Worm (Caenorhabditis elegans) whole organism, young adult: ENCODE data around the gene T22D1.1.

ENCODE experiments used
- B0019.2 ChIP-seq: fragments of 200-800 bp; sonication (Bioruptor generic); conservative IDR thresholded peaks from 2 replicates; pipeline ENCODE4 v1.3.6; 2022; ENCODE audit warnings: missing genetic modification reagents, missing genetic modification characterization, missing compliant biosample characterization
- C17E4.6 ChIP-seq: fragments of 200-800 bp; sonication (Bioruptor generic); IDR thresholded peaks from 2 replicates; pipeline ENCODE4 v1.3.6; 2022; ENCODE audit warnings: missing genetic modification reagents, missing genetic modification characterization, missing compliant biosample characterization
- D2030.7 ChIP-seq: fragments of 200-800 bp; sonication (Bioruptor generic); IDR thresholded peaks from 2 replicates; pipeline ENCODE4 v1.3.6; 2022; ENCODE audit warnings: missing genetic modification reagents, missing genetic modification characterization, missing compliant biosample characterization
- F23B12.7 ChIP-seq: sonication (generic microtip); optimal IDR thresholded peaks from 2 replicates; lab custom pipeline; 2017; ENCODE audit warnings: missing genetic modification characterization, mild to moderate bottlenecking, missing compliant biosample characterization, antibody characterized with exemption, moderate library complexity; ENCODE audit not compliant: insufficient read depth
- F33H1.4 ChIP-seq: fragments of 200-800 bp; sonication (Bioruptor generic); IDR thresholded peaks from 2 replicates; pipeline ENCODE4 v1.3.6; 2022; ENCODE audit warnings: missing genetic modification reagents, missing genetic modification characterization, missing compliant biosample characterization
- F39B2.1 ChIP-seq: fragments of 200-800 bp; sonication (Bioruptor generic); IDR thresholded peaks from 2 replicates; pipeline ENCODE4 v1.3.6; 2022; ENCODE audit warnings: missing genetic modification reagents, missing genetic modification characterization, missing compliant biosample characterization
- T07F8.4 ChIP-seq: sonication (generic microtip); optimal IDR thresholded peaks from 2 replicates; lab custom pipeline; 2016; ENCODE audit warnings: mild to moderate bottlenecking, missing genetic modification characterization, moderate library complexity, missing compliant biosample characterization
- T26A5.8 ChIP-seq: sonication (generic microtip); optimal IDR thresholded peaks from 2 replicates; lab custom pipeline; 2016; ENCODE audit warnings: missing genetic modification characterization, missing compliant biosample characterization
- akir-1 ChIP-seq: fragments of 200-800 bp; sonication (Bioruptor generic); optimal IDR thresholded peaks from 2 replicates; lab custom pipeline; 2018; ENCODE audit warnings: mild to moderate bottlenecking, missing genetic modification characterization, moderate library complexity, missing compliant biosample characterization
- ama-1 ChIP-seq, 3 experiments: fragments of 150-350 bp in 1 of 3; sonication (generic microtip) in 2 of 3; optimal IDR thresholded peaks; 2 replicates each; lab custom pipeline; 2014 to 2018; ENCODE audit warnings: missing biosample characterization in 2 of 3, missing genetic modification characterization in 2 of 3, missing genetic modification reagents in 2 of 3
- aptf-2 ChIP-seq: fragments of 200-800 bp; sonication (Bioruptor generic); conservative IDR thresholded peaks from 2 replicates; pipeline ENCODE4 v1.3.6; 2022; ENCODE audit warnings: missing genetic modification reagents, missing genetic modification characterization, missing compliant biosample characterization
- aptf-3 ChIP-seq: fragments of 200-800 bp; sonication (Bioruptor generic); IDR thresholded peaks from 2 replicates; pipeline ENCODE4 v1.3.6; 2022; ENCODE audit warnings: missing genetic modification characterization, missing compliant biosample characterization
- atf-7 ChIP-seq: sonication (generic microtip); optimal IDR thresholded peaks from 2 replicates; lab custom pipeline; 2017; ENCODE audit warnings: mild to moderate bottlenecking, missing genetic modification characterization, missing compliant biosample characterization
- attf-3 ChIP-seq: fragments of 200-800 bp; sonication (Bioruptor generic); conservative IDR thresholded peaks from 2 replicates; pipeline ENCODE4 v1.3.6; 2022; ENCODE audit warnings: missing genetic modification reagents, missing genetic modification characterization, missing compliant biosample characterization
- attf-5 ChIP-seq: fragments of 200-800 bp; sonication (Bioruptor generic); optimal IDR thresholded peaks from 2 replicates; lab custom pipeline; 2018; ENCODE audit warnings: mild to moderate bottlenecking, missing genetic modification characterization, missing compliant biosample characterization
- attf-6 ChIP-seq: fragments of 200-800 bp; sonication (Bioruptor generic); IDR thresholded peaks from 2 replicates; pipeline ENCODE4 v1.3.6; 2022; ENCODE audit warnings: missing genetic modification reagents, missing genetic modification characterization, missing compliant biosample characterization
- dpff-1 ChIP-seq: sonication (generic microtip); optimal IDR thresholded peaks from 2 replicates; lab custom pipeline; 2017; ENCODE audit warnings: mild to moderate bottlenecking, missing genetic modification characterization, missing compliant biosample characterization
- efl-1 ChIP-seq: fragments of 150-350 bp; optimal IDR thresholded peaks from 2 replicates; lab custom pipeline; 2014; ENCODE audit warnings: missing biosample characterization, missing genetic modification reagents, missing genetic modification characterization
- egl-44 ChIP-seq: fragments of 200-800 bp; sonication (Bioruptor generic); IDR thresholded peaks from 2 replicates; pipeline ENCODE4 v1.3.6; 2022; ENCODE audit warnings: missing genetic modification reagents, missing genetic modification characterization, missing compliant biosample characterization
- gei-17 ChIP-seq: fragments of 200-800 bp; sonication (Bioruptor generic); optimal IDR thresholded peaks from 2 replicates; lab custom pipeline; 2018; ENCODE audit warnings: mild to moderate bottlenecking, missing genetic modification characterization, missing compliant biosample characterization
- hlh-12 ChIP-seq: sonication (generic microtip); optimal IDR thresholded peaks from 2 replicates; lab custom pipeline; 2016; ENCODE audit warnings: missing genetic modification characterization, missing compliant biosample characterization
- hlh-26 ChIP-seq: fragments of 200-800 bp; sonication (Bioruptor generic); conservative IDR thresholded peaks from 2 replicates; pipeline ENCODE4 v1.3.6; 2022; ENCODE audit warnings: missing genetic modification reagents, missing genetic modification characterization, missing compliant biosample characterization
- hmg-1.2 ChIP-seq: fragments of 200-800 bp; sonication (Bioruptor generic); IDR thresholded peaks from 2 replicates; pipeline ENCODE4 v1.3.6; 2022; ENCODE audit warnings: missing genetic modification reagents, missing genetic modification characterization, missing compliant biosample characterization
- let-526 ChIP-seq: fragments of 200-800 bp; sonication (Bioruptor generic); IDR thresholded peaks from 2 replicates; pipeline ENCODE4 v1.3.6; 2022; ENCODE audit warnings: missing genetic modification reagents, missing genetic modification characterization, missing compliant biosample characterization
- lin-35 ChIP-seq, 3 experiments: fragments of 150-350 bp in 2 of 3; sonication (generic microtip) in 1 of 3; optimal IDR thresholded peaks; 2 replicates each; lab custom pipeline; 2014 to 2018; ENCODE audit warnings: missing biosample characterization in 3 of 3, missing genetic modification characterization in 3 of 3, missing genetic modification reagents in 3 of 3
- lin-40 ChIP-seq: sonication (generic microtip); optimal IDR thresholded peaks from 2 replicates; lab custom pipeline; 2016; ENCODE audit warnings: missing genetic modification characterization, mild to moderate bottlenecking, missing compliant biosample characterization, missing genotype, missing genetic modification reagents
- lin-54 ChIP-seq: fragments of 200-800 bp; sonication (Bioruptor generic); optimal IDR thresholded peaks from 2 replicates; lab custom pipeline; 2018; ENCODE audit warnings: mild to moderate bottlenecking, missing genetic modification characterization, missing compliant biosample characterization
- lir-1 ChIP-seq: fragments of 200-800 bp; sonication (Bioruptor generic); conservative IDR thresholded peaks from 2 replicates; pipeline ENCODE4 v1.3.6; 2022; ENCODE audit warnings: missing genetic modification reagents, missing genetic modification characterization, missing compliant biosample characterization
- lsl-1 ChIP-seq: fragments of 200-800 bp; sonication (Bioruptor generic); optimal IDR thresholded peaks from 2 replicates; lab custom pipeline; 2018; ENCODE audit warnings: mild to moderate bottlenecking, missing genetic modification characterization, moderate library complexity, missing compliant biosample characterization
- madf-8 ChIP-seq: fragments of 200-800 bp; sonication (Bioruptor generic); conservative IDR thresholded peaks from 2 replicates; pipeline ENCODE4 v1.3.6; 2022; ENCODE audit warnings: missing genetic modification reagents, missing genetic modification characterization, missing compliant biosample characterization
- nfya-2 ChIP-seq: fragments of 200-800 bp; sonication (Bioruptor generic); IDR thresholded peaks from 2 replicates; pipeline ENCODE4 v1.3.6; 2022; ENCODE audit warnings: missing genetic modification reagents, missing genetic modification characterization, missing compliant biosample characterization
- nhr-27 ChIP-seq: fragments of 200-800 bp; sonication (Bioruptor generic); optimal IDR thresholded peaks from 2 replicates; lab custom pipeline; 2018; ENCODE audit warnings: mild to moderate bottlenecking, missing genetic modification characterization, moderate library complexity, missing compliant biosample characterization
- nhr-80 ChIP-seq: sonication (generic microtip); optimal IDR thresholded peaks from 2 replicates; lab custom pipeline; 2016; ENCODE audit warnings: missing genetic modification characterization, missing compliant biosample characterization
- nhr-90 ChIP-seq: sonication (generic microtip); optimal IDR thresholded peaks from 2 replicates; lab custom pipeline; 2016; ENCODE audit warnings: missing genotype, mild to moderate bottlenecking, missing genetic modification characterization, missing compliant biosample characterization
- snpc-1.1 ChIP-seq: sonication (generic microtip); optimal IDR thresholded peaks from 2 replicates; lab custom pipeline; 2017; ENCODE audit warnings: missing genetic modification characterization, mild to moderate bottlenecking, missing compliant biosample characterization, antibody characterized with exemption, moderate library complexity, missing genotype, missing genetic modification reagents; ENCODE audit not compliant: insufficient read depth
- snpc-3.4 ChIP-seq: sonication (generic microtip); optimal IDR thresholded peaks from 2 replicates; lab custom pipeline; 2017; ENCODE audit warnings: missing genetic modification characterization, mild to moderate bottlenecking, missing compliant biosample characterization, antibody characterized with exemption, moderate library complexity, missing genotype, missing genetic modification reagents
- somi-1 ChIP-seq: fragments of 200-800 bp; sonication (Bioruptor generic); optimal IDR thresholded peaks from 2 replicates; lab custom pipeline; 2018; ENCODE audit warnings: mild to moderate bottlenecking, missing genetic modification characterization, missing compliant biosample characterization
- tbx-9 ChIP-seq: sonication (generic microtip); optimal IDR thresholded peaks from 2 replicates; lab custom pipeline; 2016; ENCODE audit warnings: borderline replicate concordance, missing genetic modification characterization, inconsistent platforms, missing compliant biosample characterization
- tlf-1 ChIP-seq: fragments of 200-800 bp; sonication (Bioruptor generic); optimal IDR thresholded peaks from 2 replicates; lab custom pipeline; 2018; ENCODE audit warnings: mild to moderate bottlenecking, missing genetic modification characterization, missing compliant biosample characterization
- unc-130 ChIP-seq: sonication (generic microtip); optimal IDR thresholded peaks from 2 replicates; lab custom pipeline; 2016; ENCODE audit warnings: missing genetic modification reagents, missing genetic modification characterization, missing compliant biosample characterization
- ztf-22 ChIP-seq: fragments of 200-800 bp; sonication (Bioruptor generic); optimal IDR thresholded peaks from 2 replicates; lab custom pipeline; 2018; ENCODE audit warnings: mild to moderate bottlenecking, missing genetic modification characterization, moderate library complexity, missing compliant biosample characterization
- ztf-25 ChIP-seq: fragments of 200-800 bp; sonication (Bioruptor generic); IDR thresholded peaks from 2 replicates; pipeline ENCODE4 v1.3.6; 2022; ENCODE audit warnings: missing genetic modification reagents, missing genetic modification characterization, missing compliant biosample characterization
- ztf-26 ChIP-seq: sonication (generic microtip); optimal IDR thresholded peaks from 2 replicates; lab custom pipeline; 2017; ENCODE audit warnings: missing genetic modification characterization, missing compliant biosample characterization
- ztf-28 ChIP-seq: fragments of 200-800 bp; sonication (Bioruptor generic); IDR thresholded peaks from 2 replicates; pipeline ENCODE4 v1.3.6; 2022; ENCODE audit warnings: missing genetic modification reagents, missing genetic modification characterization, missing compliant biosample characterization

T22D1.1 gene

DNA sequence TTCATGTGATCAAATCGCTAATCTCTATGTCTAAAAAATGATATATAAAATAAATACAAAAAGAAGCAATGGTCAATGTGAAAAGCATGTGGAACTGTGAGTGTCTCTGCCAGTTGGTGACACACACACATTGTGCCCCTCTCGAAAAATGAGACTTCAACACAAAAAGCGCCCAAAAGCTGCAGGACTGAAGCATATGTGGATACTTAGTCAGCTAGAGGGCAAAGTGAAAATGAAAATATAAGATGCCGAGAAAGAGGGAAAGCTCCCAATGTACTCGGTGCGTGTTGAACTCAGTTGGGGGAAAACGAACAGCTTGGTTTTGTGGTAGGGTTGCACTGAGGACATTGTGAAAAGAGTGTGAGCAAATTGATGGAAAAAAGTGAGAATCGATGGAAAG lies 42.0 kb upstream of the T22D1.1 start (continued):
- TF ChIP-seq somi-1 (GFP tag; lab: Kevin White, UChicago) (peak; percentile 18), lin-54 (GFP tag; lab: Kevin White, UChicago) (no peak), nfya-2 (GFP tag; lab: Robert Waterston, UW) (no peak), ama-1 (optimal IDR thresholded peaks at IDR 0.05; lab: Kevin White, UChicago) (no peak), ama-1 (GFP tag; optimal IDR thresholded peaks at IDR 0.05; lab: Kevin White, UChicago) (no peak), lin-35 (GFP tag; optimal IDR thresholded peaks at IDR 0.05; lab: Kevin White, UChicago) (no peak), hlh-12 (no peak), unc-130 (GFP tag; lab: Kevin White, UChicago) (no peak), F33H1.4 (GFP tag; lab: Robert Waterston, UW) (no peak), tbx-9 (tag; lab: Kevin White, UChicago) (no peak), attf-5 (GFP tag; lab: Kevin White, UChicago) (peak; percentile 28), ztf-22 (GFP tag; lab: Kevin White, UChicago) (no peak), T26A5.8 (tag; lab: Kevin White, UChicago) (no peak), nhr-27 (tag; lab: Kevin White, UChicago) (no peak)

DNA sequence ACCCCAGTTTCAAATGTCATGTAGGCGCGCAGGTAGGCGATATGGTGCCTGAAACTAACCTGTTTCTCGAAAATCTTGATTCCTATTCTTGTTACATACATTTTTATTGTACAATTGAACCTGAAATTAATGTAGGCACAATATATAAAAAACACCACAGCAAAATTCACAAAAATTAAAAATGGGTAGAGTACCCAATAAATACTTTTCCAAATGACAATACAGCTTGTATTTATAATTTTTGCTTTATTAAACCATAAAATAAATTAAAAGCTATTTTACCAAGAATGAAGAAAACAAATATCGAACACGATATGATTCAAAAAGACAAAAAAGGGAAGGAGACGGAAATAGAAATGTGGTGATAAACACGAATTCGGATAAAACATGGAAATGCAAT lies 39.8 kb upstream of the T22D1.1 start, which contains the start of gene tre-2:
Gene tre-2, minus strand, starts transcription at position 101 of the 400 bp plus-strand sequence.
- TF ChIP-seq akir-1 (GFP tag; lab: Kevin White, UChicago): no peak
- TF ChIP-seq dpff-1 (tag; lab: Kevin White, UChicago): no peak
- TF ChIP-seq aptf-3 (GFP tag; lab: Robert Waterston, UW): no peak
- TF ChIP-seq attf-3 (GFP tag; lab: Robert Waterston, UW): no peak
- no peak for TF ChIP-seq hlh-26 (GFP tag; lab: Robert Waterston, UW)
- no peak for TF ChIP-seq F39B2.1 (GFP tag; lab: Robert Waterston, UW)
- no peak for TF ChIP-seq T07F8.4 (tag; lab: Kevin White, UChicago)
- no peak for TF ChIP-seq snpc-3.4 (tag; lab: Kevin White, UChicago)
- TF ChIP-seq tlf-1 (GFP tag; lab: Kevin White, UChicago): no peak

DNA sequence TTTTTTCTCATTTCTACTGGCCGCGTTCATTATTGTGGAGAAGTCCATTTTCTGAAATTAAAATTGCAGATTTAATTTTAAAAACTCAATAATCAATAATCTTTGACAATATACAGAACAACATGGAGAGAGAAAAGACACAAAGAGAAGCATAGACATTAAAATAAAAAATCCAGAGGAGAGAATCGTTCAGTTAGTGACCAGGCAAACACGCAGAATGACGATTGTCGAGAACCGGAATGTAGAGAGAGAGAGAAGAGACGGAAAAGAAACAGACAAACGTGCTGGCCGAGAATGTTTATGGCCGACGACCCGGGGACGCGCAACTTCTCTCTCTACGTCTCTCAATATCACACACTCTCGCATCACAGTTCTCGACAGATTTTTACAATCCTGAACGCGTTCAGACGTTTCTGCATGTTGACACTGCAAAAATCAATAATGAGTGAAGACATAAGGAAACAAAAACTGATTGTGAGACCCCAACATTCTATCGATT lies 35.5 kb upstream of the T22D1.1 start, which contains the start of the genes T05A12.3 and T05A12.4:
Gene T05A12.3, minus strand, starts transcription at position 51 of the 499 bp plus-strand sequence.
Gene T05A12.4, plus strand, starts transcription at position 348 of the 499 bp plus-strand sequence.
- 0 out of 2 replicates have a peak, but pooled peaks have one; percentile 15 for TF ChIP-seq let-526
- peak; percentile 22 for TF ChIP-seq nhr-80 (tag; lab: Kevin White, UChicago)
- TF ChIP-seq attf-6 (GFP tag; lab: Robert Waterston, UW): 0 out of 2 replicates have a peak, but pooled peaks have one; percentile 35
- TF ChIP-seq lir-1: peak; percentile 36; the same call in 1 of the 2 replicates
- peak; percentile 71 for TF ChIP-seq D2030.7
- peak; percentile 65; the same call in 1 of the 2 replicates for TF ChIP-seq C17E4.6
- TF ChIP-seq B0019.2 (GFP tag; lab: Robert Waterston, UW): peak; percentile 51
- peak; percentile 79 for TF ChIP-seq hmg-1.2
- peak; percentile 58 for TF ChIP-seq madf-8 (GFP tag; lab: Robert Waterston, UW)
- TF ChIP-seq gei-17 (GFP tag; lab: Kevin White, UChicago): no peak
- TF ChIP-seq ztf-28: no peak; the same call in 1 of the 2 replicates
- TF ChIP-seq aptf-2 (GFP tag; lab: Robert Waterston, UW): 0 out of 2 replicates have a peak, but pooled peaks have one; percentile 35
- no peak for TF ChIP-seq lin-40 (tag; lab: Kevin White, UChicago)
- peak; percentile 63 for TF ChIP-seq lsl-1 (GFP tag; lab: Kevin White, UChicago)
- peak; percentile 35 for TF ChIP-seq snpc-1.1 (tag; lab: Kevin White, UChicago)
- peak; percentile 63 for TF ChIP-seq F33H1.4 (GFP tag; lab: Robert Waterston, UW)
- TF ChIP-seq ztf-26: no peak
- peak; percentile 49; the same call in 1 of the 2 replicates for TF ChIP-seq attf-3 (GFP tag; lab: Robert Waterston, UW)
- peak; percentile 36 for TF ChIP-seq F23B12.7 (tag; lab: Kevin White, UChicago)
- no peak for TF ChIP-seq atf-7
- peak; percentile 56; the same call in 1 of the 2 replicates for TF ChIP-seq egl-44 (GFP tag; lab: Robert Waterston, UW)
- TF ChIP-seq nhr-90 (tag; lab: Kevin White, UChicago): no peak
- TF ChIP-seq efl-1 (GFP tag; lab: Kevin White, UChicago): peak; percentile 5
- TF ChIP-seq ztf-25 (GFP tag; lab: Robert Waterston, UW): no peak
